Worm (Caenorhabditis elegans): ENCODE data around the gene nkat-1.
A peak's percentile ranks its signal among the peaks of the same experiment; 100 is the strongest.

Gene nkat-1

ce11 chrX:14169569-14170031 lies 29.7 kb upstream of the nkat-1 start, which contains the start of gene sym-4:
sym-4 (minus strand) TSS chrX:14169619.
- TF ChIP-seq ceh-36 (tag; optimal IDR thresholded peaks at IDR 0.05) (no peak), tra-4 (tag; optimal IDR thresholded peaks at IDR 0.05) (no peak), F13C5.2 (tag; optimal IDR thresholded peaks at IDR 0.05) (peak; percentile 76), hnd-1 (tag; optimal IDR thresholded peaks at IDR 0.05) (no peak), flt-1 (GFP tag; IDR thresholded peaks at IDR 0.05) (no peak), B0310.2 (tag; optimal IDR thresholded peaks at IDR 0.05) (no peak), sea-1 (GFP tag; conservative IDR thresholded peaks at IDR 0.05) (no peak), ets-7 (tag; optimal IDR thresholded peaks at IDR 0.05) (no peak), ceh-13 (GFP tag; optimal IDR thresholded peaks at IDR 0.05) (no peak)

- TF ChIP-seq F13C5.2 (tag; optimal IDR thresholded peaks at IDR 0.05), result no peak
- no peak for TF ChIP-seq B0310.2 (tag; optimal IDR thresholded peaks at IDR 0.05)
- TF ChIP-seq hmg-4 (GFP tag; optimal IDR thresholded peaks at IDR 0.05), result peak; percentile 3
- no peak for TF ChIP-seq tbx-11 (GFP tag; IDR thresholded peaks at IDR 0.05)
These were observed 25.2 kb upstream of the nkat-1 start for ce11 chrX:14165156-14165555.

ce11 chrX:14164234-14164633 lies 24.3 kb upstream of the nkat-1 start, which contains the start of gene vha-20:
vha-20 (minus strand) TSS chrX:14164506.
- TF ChIP-seq F13C5.2 (tag; optimal IDR thresholded peaks at IDR 0.05) (no peak), scrt-1 (GFP tag; IDR thresholded peaks at IDR 0.05) (no peak), B0310.2 (tag; optimal IDR thresholded peaks at IDR 0.05) (no peak), hmbx-1 (tag; optimal IDR thresholded peaks at IDR 0.05) (no peak), hnd-1 (tag; optimal IDR thresholded peaks at IDR 0.05) (no peak), hmg-4 (GFP tag; optimal IDR thresholded peaks at IDR 0.05) (no peak), ama-1 (optimal IDR thresholded peaks at IDR 0.05) (no peak), ceh-13 (GFP tag; optimal IDR thresholded peaks at IDR 0.05) (no peak), ets-7 (tag; optimal IDR thresholded peaks at IDR 0.05) (no peak), sea-1 (GFP tag; conservative IDR thresholded peaks at IDR 0.05) (no peak), tra-4 (tag; optimal IDR thresholded peaks at IDR 0.05) (no peak), tbx-11 (GFP tag; IDR thresholded peaks at IDR 0.05) (no peak), flt-1 (GFP tag; IDR thresholded peaks at IDR 0.05) (no peak), aly-1 (tag; optimal IDR thresholded peaks at IDR 0.05) (no peak), tbx-37 (GFP tag; conservative IDR thresholded peaks at IDR 0.05) (no peak), ceh-36 (tag; optimal IDR thresholded peaks at IDR 0.05) (no peak), pes-1 (GFP tag; IDR thresholded peaks at IDR 0.05) (no peak)

ce11 chrX:14161684-14162347 lies 21.9 kb upstream of the nkat-1 start, which contains the start of gene lgc-25:
lgc-25 (minus strand) TSS chrX:14161734.
- TF ChIP-seq sea-1 (GFP tag; conservative IDR thresholded peaks at IDR 0.05) (no peak), ama-1 (optimal IDR thresholded peaks at IDR 0.05) (no peak), tbx-37 (GFP tag; conservative IDR thresholded peaks at IDR 0.05) (no peak), ets-7 (tag; optimal IDR thresholded peaks at IDR 0.05) (no peak), hnd-1 (tag; optimal IDR thresholded peaks at IDR 0.05) (no peak), tra-4 (tag; optimal IDR thresholded peaks at IDR 0.05) (no peak), pes-1 (GFP tag; IDR thresholded peaks at IDR 0.05) (no peak), B0310.2 (tag; optimal IDR thresholded peaks at IDR 0.05) (no peak), scrt-1 (GFP tag; IDR thresholded peaks at IDR 0.05) (no peak), hmbx-1 (tag; optimal IDR thresholded peaks at IDR 0.05) (no peak)

ce11 chrX:14156913-14157312 lies 17.0 kb upstream of the nkat-1 start, which contains the start of gene ceh-90:
ceh-90 (minus strand) TSS chrX:14157013.
- TF ChIP-seq hmg-4 (GFP tag; optimal IDR thresholded peaks at IDR 0.05) (no peak), hnd-1 (tag; optimal IDR thresholded peaks at IDR 0.05) (no peak)

- TF ChIP-seq ceh-13 (GFP tag; optimal IDR thresholded peaks at IDR 0.05), result no peak
- TF ChIP-seq tbx-11 (GFP tag; IDR thresholded peaks at IDR 0.05), result no peak
- no peak for TF ChIP-seq scrt-1 (GFP tag; IDR thresholded peaks at IDR 0.05)
- TF ChIP-seq aly-1 (tag; optimal IDR thresholded peaks at IDR 0.05), result no peak
- TF ChIP-seq ceh-36 (tag; optimal IDR thresholded peaks at IDR 0.05), result no peak
- no peak for TF ChIP-seq F13C5.2 (tag; optimal IDR thresholded peaks at IDR 0.05)
- TF ChIP-seq flt-1 (GFP tag; IDR thresholded peaks at IDR 0.05), result no peak
These were observed 12.7 kb upstream of the nkat-1 start for ce11 chrX:14152644-14153043.

- TF ChIP-seq ama-1 (optimal IDR thresholded peaks at IDR 0.05) (no peak), tbx-37 (GFP tag; conservative IDR thresholded peaks at IDR 0.05) (no peak), sea-1 (GFP tag; conservative IDR thresholded peaks at IDR 0.05) (no peak), scrt-1 (GFP tag; IDR thresholded peaks at IDR 0.05) (no peak), flt-1 (GFP tag; IDR thresholded peaks at IDR 0.05) (no peak), pes-1 (GFP tag; IDR thresholded peaks at IDR 0.05) (no peak), ceh-36 (tag; optimal IDR thresholded peaks at IDR 0.05) (no peak), hmg-4 (GFP tag; optimal IDR thresholded peaks at IDR 0.05) (no peak), tbx-11 (GFP tag; IDR thresholded peaks at IDR 0.05) (no peak), tra-4 (tag; optimal IDR thresholded peaks at IDR 0.05) (no peak), F13C5.2 (tag; optimal IDR thresholded peaks at IDR 0.05) (no peak), hnd-1 (tag; optimal IDR thresholded peaks at IDR 0.05) (no peak), ceh-13 (GFP tag; optimal IDR thresholded peaks at IDR 0.05) (no peak), ets-7 (tag; optimal IDR thresholded peaks at IDR 0.05) (no peak)
These were observed 7.5 kb upstream of the nkat-1 start, which contains the start of gene akt-2 for ce11 chrX:14147400-14147799. akt-2 (plus strand) TSS chrX:14147700.

- no peak for TF ChIP-seq ets-7 (tag; optimal IDR thresholded peaks at IDR 0.05)
- TF ChIP-seq tbx-37 (GFP tag; conservative IDR thresholded peaks at IDR 0.05), result no peak
- TF ChIP-seq pes-1 (GFP tag; IDR thresholded peaks at IDR 0.05), result no peak
- TF ChIP-seq hnd-1 (tag; optimal IDR thresholded peaks at IDR 0.05), result no peak
- TF ChIP-seq hmbx-1 (tag; optimal IDR thresholded peaks at IDR 0.05), result no peak
- TF ChIP-seq hmg-4 (GFP tag; optimal IDR thresholded peaks at IDR 0.05), result no peak
- TF ChIP-seq sea-1 (GFP tag; conservative IDR thresholded peaks at IDR 0.05), result no peak
- no peak for TF ChIP-seq scrt-1 (GFP tag; IDR thresholded peaks at IDR 0.05)
- no peak for TF ChIP-seq flt-1 (GFP tag; IDR thresholded peaks at IDR 0.05)
- no peak for TF ChIP-seq F13C5.2 (tag; optimal IDR thresholded peaks at IDR 0.05)
- no peak for TF ChIP-seq aly-1 (tag; optimal IDR thresholded peaks at IDR 0.05)
- TF ChIP-seq B0310.2 (tag; optimal IDR thresholded peaks at IDR 0.05), result no peak
- no peak for TF ChIP-seq ama-1 (optimal IDR thresholded peaks at IDR 0.05)
- no peak for TF ChIP-seq ceh-13 (GFP tag; optimal IDR thresholded peaks at IDR 0.05)
- no peak for TF ChIP-seq tbx-11 (GFP tag; IDR thresholded peaks at IDR 0.05)
- TF ChIP-seq tra-4 (tag; optimal IDR thresholded peaks at IDR 0.05), result no peak
- TF ChIP-seq ceh-36 (tag; optimal IDR thresholded peaks at IDR 0.05), result no peak
These were observed 6.8 kb upstream of the nkat-1 start for ce11 chrX:14146740-14147140.
